Fruit fly (Drosophila melanogaster): Measurements from ENCODE around the gene dop.

Gene dop

DNA sequence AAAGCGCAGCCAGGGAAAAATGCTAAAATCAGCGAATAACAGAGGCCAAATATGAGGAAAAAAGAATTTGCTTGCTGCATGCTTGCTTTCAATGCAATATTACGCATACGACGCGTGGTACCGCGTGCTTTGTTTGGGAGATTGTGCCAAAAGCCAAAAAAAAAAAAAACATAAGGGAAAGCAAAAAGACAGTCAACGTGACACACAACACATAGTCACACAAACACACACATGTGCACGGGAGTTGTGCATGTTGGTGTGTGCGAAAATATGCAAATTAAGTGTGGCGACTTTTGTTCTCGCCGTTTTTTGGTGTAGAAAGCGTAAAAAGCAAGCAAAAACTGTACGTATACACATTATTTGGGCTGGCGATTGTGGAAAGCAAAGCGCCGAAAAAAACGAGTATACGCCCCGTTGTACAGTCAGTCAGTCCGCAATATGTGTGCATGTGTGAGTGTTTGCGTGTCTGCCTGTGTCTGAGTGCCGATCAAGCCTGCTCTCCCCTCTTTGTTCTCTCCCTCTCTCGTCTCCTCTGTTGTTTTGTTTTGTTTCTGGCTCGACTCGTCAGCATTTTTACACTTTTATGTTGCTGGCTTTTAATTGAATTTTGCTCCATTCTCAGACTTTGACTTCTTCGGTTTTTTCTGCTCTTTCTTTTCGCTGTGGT, 59.3 kb downstream of the dop start (continued):
- TF ChIP-seq Drgx (GFP tag; IDR thresholded peaks at IDR 0.05) = 0 out of 2 replicates have a peak, but pooled peaks have one; percentile 5
- peak; percentile 98 for TF ChIP-seq CG7372 (GFP tag; IDR thresholded peaks at IDR 0.05)
- no peak for TF ChIP-seq Jarid2 (GFP tag; optimal IDR thresholded peaks at IDR 0.05)
- peak; percentile 68 for TF ChIP-seq sens (GFP tag)
- no peak for TF ChIP-seq Bteb2 (GFP tag; optimal IDR thresholded peaks at IDR 0.05)
- no peak for TF ChIP-seq HLHmδ (GFP tag; optimal IDR thresholded peaks at IDR 0.05)
- 0 out of 2 replicates have a peak, but pooled peaks have one; percentile 31 for TF ChIP-seq vvl (GFP tag; IDR thresholded peaks at IDR 0.05)

All from whole organism, embryonic.